Fruit fly (Drosophila melanogaster): ENCODE measurements around the gene Jasper.

DNA sequence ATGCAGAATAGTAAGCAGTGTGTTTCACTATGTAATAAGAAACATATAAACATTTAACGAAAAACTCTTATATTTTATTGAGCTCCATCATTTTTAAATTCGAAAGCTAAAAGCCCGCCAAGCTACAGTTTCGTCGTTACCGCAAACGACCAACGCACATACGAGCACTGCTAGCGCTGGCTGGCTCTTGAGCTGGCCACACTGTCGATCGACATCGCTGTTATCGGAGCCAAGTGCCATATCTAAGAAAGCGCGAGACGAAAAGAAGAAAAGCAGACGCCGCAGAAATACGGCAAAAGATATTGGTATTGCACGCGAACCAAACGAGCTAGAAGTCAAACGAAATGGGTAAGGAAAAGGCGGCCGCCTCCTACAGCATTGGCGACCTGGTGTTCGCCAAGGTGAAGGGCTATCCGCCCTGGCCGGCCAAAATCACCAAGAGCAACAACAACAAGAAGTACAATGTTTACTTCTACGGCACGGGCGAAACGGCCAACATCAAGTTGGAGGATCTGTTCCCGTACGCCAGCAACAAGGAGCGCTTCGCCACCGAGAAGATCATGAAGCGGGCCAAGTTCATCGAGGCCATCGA lies at the start of gene Jasper:
- no peak for TF ChIP-seq Hr96 (GFP tag; optimal IDR thresholded peaks at IDR 0.05)
- no peak for TF ChIP-seq CG11617 (GFP tag; optimal IDR thresholded peaks at IDR 0.05)

Data from whole organism, adult.